Worm (Caenorhabditis elegans) whole organism, young adult: ENCODE data around the gene C04G6.13.

Source experiments
- F57A8.1 ChIP-seq: fragments of 200-800 bp; sonication (Bioruptor generic); optimal IDR thresholded peaks from 2 replicates; lab custom pipeline; 2018; ENCODE audit warnings: mild to moderate bottlenecking, missing genetic modification characterization, moderate library complexity, missing compliant biosample characterization
- atf-7 ChIP-seq: sonication (generic microtip); optimal IDR thresholded peaks from 2 replicates; lab custom pipeline; 2017; ENCODE audit warnings: mild to moderate bottlenecking, missing genetic modification characterization, missing compliant biosample characterization
- ceh-91 ChIP-seq: fragments of 200-800 bp; sonication (Bioruptor generic); IDR thresholded peaks from 2 replicates; pipeline ENCODE4 v1.3.6; 2022; ENCODE audit warnings: missing genetic modification reagents, missing genetic modification characterization, missing compliant biosample characterization
- gei-17 ChIP-seq: fragments of 200-800 bp; sonication (Bioruptor generic); optimal IDR thresholded peaks from 2 replicates; lab custom pipeline; 2018; ENCODE audit warnings: mild to moderate bottlenecking, missing genetic modification characterization, missing compliant biosample characterization
- ztf-18 ChIP-seq: sonication (generic microtip); optimal IDR thresholded peaks from 2 replicates; lab custom pipeline; 2016; ENCODE audit warnings: missing genotype, mild to moderate bottlenecking, missing genetic modification characterization, missing compliant biosample characterization

DNA sequence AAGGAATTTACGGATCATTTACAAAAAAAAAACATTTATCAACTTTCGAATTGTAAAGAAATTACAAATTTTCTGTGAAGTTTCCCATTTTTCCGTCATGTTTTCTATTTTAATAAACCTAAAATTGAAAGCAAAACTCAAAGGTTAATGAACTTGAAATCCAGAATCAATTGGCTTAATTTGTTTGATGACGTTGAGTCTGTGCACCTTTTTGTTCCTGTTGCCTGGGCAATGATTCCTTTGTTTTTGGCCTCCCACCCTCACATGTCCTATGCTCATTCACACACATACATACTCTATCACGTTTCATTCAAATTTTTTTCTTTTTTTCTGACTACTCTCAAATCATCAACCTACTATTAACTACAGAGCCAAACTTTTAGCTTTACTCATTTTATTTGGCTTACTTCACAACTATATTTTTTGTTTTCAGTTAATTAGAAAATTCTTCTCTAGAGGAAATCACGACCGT, 42.3 kb downstream of the C04G6.13 start, which contains the start of gene F58A6.2:
- TF ChIP-seq F57A8.1 (GFP tag; lab: Kevin White, UChicago) (no peak), ceh-91 (GFP tag; lab: Robert Waterston, UW) (no peak), ztf-18 (tag; lab: Kevin White, UChicago) (no peak), atf-7 (tag; lab: Kevin White, UChicago) (no peak), gei-17 (GFP tag; lab: Kevin White, UChicago) (no peak)
